Fruit fly (Drosophila melanogaster) Kc167 (cell line): Measurements from ENCODE around the gene Dus3.

Source experiments
- Myc ChIP-seq: fragments of >200 bp; optimal IDR thresholded peaks from 2 replicates; lab custom pipeline; 2017; ENCODE audit warnings: missing external identifiers
- Sin3A ChIP-seq: fragments of >200 bp; optimal IDR thresholded peaks from 2 replicates; lab custom pipeline; 2018; ENCODE audit warnings: missing external identifiers

- TF ChIP-seq Sin3A = no peak
- no peak for TF ChIP-seq Myc (lab: Kevin White, UChicago)
Observed at dm6 chr2L:19809515-19810049, 50.9 kb downstream of the Dus3 start.
